Fruit fly (Drosophila melanogaster) whole organism, larva: ENCODE data around the gene RPA3.

Experiments
- noc ChIP-seq: fragments of 200-800 bp; sonication (Bioruptor generic); optimal IDR thresholded peaks from 3 replicates; lab custom pipeline; 2019; ENCODE audit warnings: missing biosample characterization, mild to moderate bottlenecking, missing genetic modification characterization, moderate library complexity

Gene RPA3

DNA sequence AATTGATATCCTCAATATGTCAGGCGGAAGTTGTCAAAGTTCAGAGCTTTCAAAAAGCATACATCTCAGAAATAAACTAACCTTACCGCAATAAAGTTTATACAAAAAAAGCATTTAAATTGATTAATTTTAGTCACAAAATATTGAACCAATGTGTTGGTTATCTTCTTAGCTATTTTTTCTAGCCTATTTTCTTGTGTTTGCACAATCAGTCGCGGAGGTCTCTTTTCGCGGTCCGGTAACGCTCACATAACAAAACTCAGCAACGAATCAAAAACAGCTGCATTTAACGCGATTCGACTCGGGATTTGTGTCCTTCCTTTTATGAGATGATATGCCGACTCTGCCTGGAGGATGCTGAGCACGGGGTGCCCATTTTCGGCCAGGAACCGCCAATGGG lies 42.1 kb downstream of the RPA3 start, which contains the start of gene CG11696:
TSS of gene CG11696 (plus strand) at position 203 of the 400 bp plus-strand sequence.
- TF ChIP-seq noc, result no peak

DNA sequence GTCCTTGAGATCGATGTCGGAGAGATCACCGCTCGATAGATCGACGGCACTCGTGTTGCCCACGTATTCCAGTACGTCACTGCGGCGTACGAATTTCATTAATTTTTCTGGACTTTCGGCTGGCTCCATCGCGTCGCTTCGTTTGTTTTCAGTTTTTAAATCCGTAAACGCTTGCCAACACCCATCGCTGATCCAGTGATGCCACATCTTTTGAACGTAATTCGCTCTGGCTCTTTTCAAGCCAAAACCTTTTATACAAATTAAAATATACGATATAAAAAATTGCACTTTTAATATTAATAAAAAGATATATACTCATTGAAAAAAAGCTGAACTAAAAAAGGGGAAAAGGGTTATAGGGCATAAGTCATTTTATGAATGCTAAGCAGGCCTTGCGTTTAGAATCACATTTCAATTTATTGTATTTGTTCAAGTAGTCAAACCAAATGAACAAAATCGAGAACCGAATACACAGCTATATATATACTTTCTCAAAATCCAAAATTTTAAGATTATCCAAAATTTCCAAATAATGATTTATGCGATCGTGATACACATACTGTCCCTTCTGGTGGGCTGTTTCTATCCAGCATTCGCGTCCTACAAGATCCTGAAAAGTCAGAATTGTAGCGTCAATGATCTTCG lies 43.2 kb downstream of the RPA3 start, which contains the start of the genes Kmn1 and Reepl1:
TSS of gene Kmn1 (minus strand) at position 173 of the 645 bp plus-strand sequence.
TSS of gene Reepl1 (plus strand) at position 438 of the 645 bp plus-strand sequence.
- no peak for TF ChIP-seq noc

DNA sequence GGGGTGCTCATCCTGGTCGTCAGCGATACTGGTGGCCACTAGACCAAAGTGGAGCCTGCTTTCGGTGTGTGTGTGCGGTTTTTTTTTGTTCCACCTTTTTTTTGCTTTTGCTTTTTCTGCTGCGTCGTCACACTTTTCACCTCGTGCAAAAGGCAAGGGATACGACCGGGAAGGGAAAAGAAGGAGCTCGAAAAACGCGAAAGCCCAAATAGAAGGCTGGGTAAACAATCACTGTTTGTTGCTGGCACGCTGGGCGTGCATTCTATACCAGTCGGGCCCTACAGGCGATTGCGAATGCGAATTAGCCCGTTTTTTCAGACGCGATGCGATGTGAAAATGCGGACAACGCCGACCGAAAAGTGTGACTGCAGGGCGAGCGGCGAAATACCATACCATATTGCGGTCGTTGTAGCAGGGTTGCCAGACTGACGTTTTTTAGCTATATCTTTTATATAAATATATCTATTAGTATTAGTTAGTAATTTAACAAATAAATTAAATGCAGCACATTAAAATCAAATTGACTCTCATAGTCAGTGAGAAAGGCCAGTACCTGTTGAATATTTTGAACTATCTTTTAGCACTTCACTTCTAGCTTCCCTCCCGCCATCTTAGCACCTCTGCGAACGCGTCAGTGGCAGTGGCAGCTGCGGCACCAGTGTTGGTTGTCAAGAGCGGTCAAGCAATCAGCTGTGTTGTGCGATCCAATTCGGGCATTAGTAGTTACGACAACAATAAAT lies 45.5 kb downstream of the RPA3 start, which contains the start of the genes Polr2A and CG11699:
TSS of gene Polr2A (minus strand) at position 371 of the 740 bp plus-strand sequence.
TSS of gene CG11699 (plus strand) at position 666 of the 740 bp plus-strand sequence.
- peak; percentile 67 for TF ChIP-seq noc
